Fruit fly (Drosophila melanogaster): ENCODE data around the gene CG13727.

DNA sequence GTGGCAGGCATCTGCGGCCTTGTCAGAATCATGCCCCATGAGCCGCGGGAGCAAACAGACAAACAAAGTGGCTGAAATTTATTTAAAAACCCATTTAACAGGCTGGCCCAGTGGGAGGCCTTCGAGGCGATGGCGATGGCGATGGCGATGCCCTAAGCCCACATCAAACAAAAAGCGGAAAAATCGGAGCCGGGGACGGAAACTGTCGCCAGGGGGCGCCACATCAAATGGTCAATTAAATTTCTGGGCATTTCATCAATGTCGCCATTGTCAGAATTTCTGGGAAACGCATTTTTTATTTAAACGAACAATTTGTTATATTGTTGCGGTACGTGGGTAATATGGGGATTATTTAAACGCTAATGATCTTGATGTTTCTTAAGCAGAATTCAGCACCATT, 48.9 kb downstream of the CG13727 start:
- no peak for TF ChIP-seq cato (GFP tag; optimal IDR thresholded peaks at IDR 0.05; ENCODE audit: borderline replicate concordance)
- no peak for TF ChIP-seq CG7745 (tag; optimal IDR thresholded peaks at IDR 0.05)
- TF ChIP-seq pan (optimal IDR thresholded peaks at IDR 0.05) = no peak
- no peak for TF ChIP-seq pan (GFP tag; optimal IDR thresholded peaks at IDR 0.05 in 1 of 2, IDR thresholded peaks at IDR 0.05 in 1 of 2)
- TF ChIP-seq ERR (GFP tag; optimal IDR thresholded peaks at IDR 0.05) = no peak
- no peak for TF ChIP-seq Scr (GFP tag; IDR thresholded peaks at IDR 0.05; ENCODE audit: partially characterized antibody)
- no peak for TF ChIP-seq CG8478 (optimal IDR thresholded peaks at IDR 0.05)
- no peak for TF ChIP-seq E2f2 (GFP tag; IDR thresholded peaks at IDR 0.05)
- no peak for TF ChIP-seq CG10274 (GFP tag; optimal IDR thresholded peaks at IDR 0.05)
- no peak for TF ChIP-seq CG12155 (GFP tag; optimal IDR thresholded peaks at IDR 0.05)
- no peak for TF ChIP-seq Abd-B (GFP tag; optimal IDR thresholded peaks at IDR 0.05)
- no peak for TF ChIP-seq Mes4 (GFP tag; optimal IDR thresholded peaks at IDR 0.05)
- no peak for TF ChIP-seq CG15696 (tag; optimal IDR thresholded peaks at IDR 0.05)
- TF ChIP-seq trem (tag; optimal IDR thresholded peaks at IDR 0.05) = no peak

Data from whole organism, embryonic.